Worm (Caenorhabditis elegans): Measurements from ENCODE around the gene srj-8.

ce11 chrV:3280009-3280408 is 32.4 kb downstream of the srj-8 start, which contains the start of gene T28A11.2:
- no peak for TF ChIP-seq xnd-1 (tag; optimal IDR thresholded peaks at IDR 0.05)
- no peak for TF ChIP-seq atf-7 (tag; optimal IDR thresholded peaks at IDR 0.05)
- no peak for TF ChIP-seq attf-5 (GFP tag; optimal IDR thresholded peaks at IDR 0.05)
- TF ChIP-seq unc-62 (GFP tag; optimal IDR thresholded peaks at IDR 0.05) = no peak
- no peak for TF ChIP-seq pha-4 (tag; optimal IDR thresholded peaks at IDR 0.05)
- TF ChIP-seq tbp1 (GFP tag; optimal IDR thresholded peaks at IDR 0.05) = no peak
- TF ChIP-seq F22D6.2 (tag; optimal IDR thresholded peaks at IDR 0.05) = no peak
- no peak for TF ChIP-seq lsy-27 (tag; optimal IDR thresholded peaks at IDR 0.05; ENCODE audit: borderline replicate concordance, insufficient read depth)

Data from whole organism, young adult.